Worm (Caenorhabditis elegans) whole organism, dauer: ENCODE results near the gene Y38H6C.20.
"Not testable (repeated sequence)": the region's sequence is repeated elsewhere in the genome, so short reads cannot be mapped to it uniquely, and the experiment has no call there.

Experiments used
- unc-62 ChIP-seq: sonication (generic microtip); optimal IDR thresholded peaks from 2 replicates; lab custom pipeline; 2017; ENCODE audit warnings: missing biosample characterization, missing genetic modification reagents, missing genetic modification characterization

The Y38H6C.20 gene

DNA sequence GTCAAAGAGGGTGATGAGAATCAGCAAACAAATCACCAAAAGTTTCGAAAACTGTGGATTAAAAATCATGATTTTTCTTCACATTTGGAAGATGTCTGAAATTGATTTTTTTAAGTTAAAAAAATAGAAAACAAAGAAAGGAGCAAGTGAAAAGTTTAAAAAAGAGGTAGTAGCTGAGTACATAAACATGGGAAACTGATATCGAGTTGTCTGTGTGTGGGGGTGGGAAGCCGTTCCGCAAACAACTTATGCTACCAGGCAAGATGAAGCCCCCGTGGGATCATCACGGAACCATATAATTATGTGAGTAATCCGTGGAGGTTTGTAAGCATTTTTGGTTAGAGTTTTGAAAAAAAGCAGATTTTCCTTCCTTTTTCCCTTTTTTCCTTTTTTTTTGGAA, at the start of gene Y38H6C.20:
Gene Y38H6C.20, minus strand, starts transcription at position 101 of the 400 bp plus-strand sequence.
- no peak for TF ChIP-seq unc-62 (GFP tag; lab: Kevin White, UChicago)

ce11 chrV:20600704-20601103, 49.7 kb upstream of the Y38H6C.20 start:
- no peak for TF ChIP-seq unc-62 (GFP tag; lab: Kevin White, UChicago)

DNA sequence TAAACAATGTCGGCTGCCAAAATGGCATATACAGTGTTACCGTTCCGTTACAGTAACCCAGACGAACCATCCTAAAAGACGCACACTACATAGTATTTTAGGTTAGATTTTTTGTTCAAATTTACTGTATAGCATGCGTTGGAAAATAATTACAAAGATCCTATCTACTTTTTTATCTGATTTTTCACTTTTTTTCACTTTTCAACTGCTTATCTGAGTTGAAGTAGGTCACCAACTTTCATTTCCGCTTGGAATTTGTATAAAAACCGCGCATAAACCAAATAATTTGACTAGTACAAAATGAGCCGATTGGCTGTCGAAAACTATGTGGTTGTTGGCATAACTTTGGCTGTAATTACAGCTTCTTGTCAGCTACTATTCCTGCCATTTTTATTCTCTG, 48.8 kb upstream of the Y38H6C.20 start, which contains the start of gene col-163:
Gene col-163, plus strand, starts transcription at position 301 of the 400 bp plus-strand sequence.
- no peak for TF ChIP-seq unc-62 (GFP tag; lab: Kevin White, UChicago)

DNA sequence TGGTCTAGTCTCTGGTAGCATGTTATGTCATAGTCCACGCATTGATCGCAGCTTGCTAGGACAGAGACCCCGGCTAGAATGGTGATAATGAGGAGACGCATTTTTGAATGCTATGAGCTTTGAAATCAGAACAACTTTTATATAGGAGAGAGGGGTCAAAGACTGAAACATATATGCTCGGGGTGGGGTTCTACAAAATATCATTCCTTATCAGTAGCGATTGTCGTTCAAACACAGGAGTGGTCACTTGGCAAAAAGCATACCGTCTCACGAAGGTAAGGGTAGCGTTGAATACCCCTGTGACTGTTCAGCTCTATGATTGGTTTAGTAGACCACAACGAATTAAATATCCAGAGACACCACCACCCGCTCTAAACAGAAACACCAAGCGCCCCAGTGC, 46.1 kb upstream of the Y38H6C.20 start, which contains the start of gene F46B3.1:
Gene F46B3.1, minus strand, starts transcription at position 101 of the 400 bp plus-strand sequence.
- TF ChIP-seq unc-62 (GFP tag; lab: Kevin White, UChicago) = no peak

- TF ChIP-seq unc-62 (GFP tag; lab: Kevin White, UChicago) = no peak
Measured at ce11 chrV:20595653-20596052, 44.7 kb upstream of the Y38H6C.20 start, which contains the start of gene F26F2.11. F26F2.11 (minus strand) TSS chrV:20595753.

ce11 chrV:20594746-20595145, 43.8 kb upstream of the Y38H6C.20 start, which contains the start of gene F26F2.10:
F26F2.10 (minus strand) TSS chrV:20594846.
- TF ChIP-seq unc-62 (GFP tag; lab: Kevin White, UChicago) = no peak

ce11 chrV:20580511-20581040, 29.6 kb upstream of the Y38H6C.20 start, which contains the start of gene F26F2.7:
F26F2.7 (plus strand) TSS chrV:20580990.
- TF ChIP-seq unc-62 (GFP tag; lab: Kevin White, UChicago) = no peak

DNA sequence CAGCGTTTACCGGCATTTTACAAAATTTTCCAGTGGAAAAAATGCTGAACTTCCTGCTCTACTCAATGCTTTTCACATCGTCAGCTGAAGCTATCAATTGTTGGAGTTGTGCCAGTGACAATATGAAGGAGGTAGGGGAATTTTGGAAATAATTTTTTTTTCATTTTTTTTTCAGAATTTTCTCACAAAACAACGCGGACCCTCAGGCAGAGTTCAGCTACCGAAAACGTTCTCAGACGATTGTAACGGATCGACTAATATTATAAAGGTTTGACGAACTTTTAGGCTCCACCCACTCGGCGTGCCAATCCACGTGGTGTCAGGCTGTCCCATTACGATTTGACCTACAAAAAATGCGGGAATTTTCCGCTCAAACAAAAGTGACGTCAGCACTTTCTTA, 28.5 kb upstream of the Y38H6C.20 start, which contains the start of gene F26F2.8:
Gene F26F2.8, plus strand, starts transcription at position 13 of the 400 bp plus-strand sequence.
- TF ChIP-seq unc-62 (GFP tag; lab: Kevin White, UChicago) = no peak

DNA sequence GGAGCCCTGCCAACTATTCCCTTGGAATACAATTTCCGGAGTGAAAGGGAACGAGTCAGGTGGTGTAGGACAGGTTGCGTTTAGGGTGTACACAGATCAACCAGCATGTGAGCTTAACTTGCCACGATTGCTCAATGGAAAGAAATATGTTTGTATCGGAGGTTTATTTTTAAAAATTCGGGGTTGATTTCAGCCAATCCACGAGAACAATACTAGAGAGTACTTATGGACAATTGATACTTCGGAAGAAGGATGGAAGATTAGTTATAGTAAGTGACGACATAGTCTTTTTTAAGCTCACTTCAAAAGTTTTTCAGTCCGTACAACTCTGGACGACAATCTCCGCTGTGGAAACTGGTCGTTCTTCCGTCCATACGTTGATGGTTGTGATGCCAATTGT, 23.9 kb upstream of the Y38H6C.20 start:
- no peak for TF ChIP-seq unc-62 (GFP tag; lab: Kevin White, UChicago)

- TF ChIP-seq unc-62 (GFP tag; lab: Kevin White, UChicago) = no peak
Measured at ce11 chrV:20574314-20574713, 23.3 kb upstream of the Y38H6C.20 start, which contains the start of gene clec-263. clec-263 (plus strand) TSS chrV:20574614.

DNA sequence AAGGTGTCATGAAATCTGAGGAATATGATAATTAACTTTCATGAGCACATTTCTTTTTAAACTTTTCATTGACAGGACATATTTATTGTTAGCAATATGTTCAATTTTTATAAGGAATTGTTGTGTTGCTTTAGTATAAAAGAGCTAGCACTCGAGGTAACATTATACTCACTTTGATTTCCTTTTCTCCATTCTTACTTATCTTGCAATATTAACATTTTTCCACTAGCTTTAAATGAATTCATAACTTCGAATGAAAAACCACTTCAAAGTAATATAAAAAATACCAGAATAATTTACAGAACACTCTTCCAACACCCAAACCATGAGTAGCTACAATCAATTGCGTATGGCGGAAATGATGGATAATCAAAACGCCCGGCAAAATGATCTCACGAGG, 22.4 kb upstream of the Y38H6C.20 start, which contains the start of gene F26F2.5:
Gene F26F2.5, plus strand, starts transcription at position 301 of the 400 bp plus-strand sequence.
- TF ChIP-seq unc-62 (GFP tag; lab: Kevin White, UChicago) = no peak

- TF ChIP-seq unc-62 (GFP tag; lab: Kevin White, UChicago) = not testable (repeated sequence)
Measured at ce11 chrV:20568995-20569394, 18.0 kb upstream of the Y38H6C.20 start, which contains the start of gene F26F2.4. F26F2.4 (plus strand) TSS chrV:20569295.

- TF ChIP-seq unc-62 (GFP tag; lab: Kevin White, UChicago) = no peak
Measured at ce11 chrV:20566454-20566853, 15.5 kb upstream of the Y38H6C.20 start, which contains the start of gene F26F2.3. F26F2.3 (minus strand) TSS chrV:20566554.

- TF ChIP-seq unc-62 (GFP tag; lab: Kevin White, UChicago) = not testable (repeated sequence)
Measured at ce11 chrV:20564054-20564453, 13.1 kb upstream of the Y38H6C.20 start, which contains the start of gene F26F2.13. F26F2.13 (plus strand) TSS chrV:20564354.

ce11 chrV:20561795-20562194, 10.8 kb upstream of the Y38H6C.20 start, which contains the start of gene F26F2.1:
F26F2.1 (minus strand) TSS chrV:20561895.
- no peak for TF ChIP-seq unc-62 (GFP tag; lab: Kevin White, UChicago)

ce11 chrV:20558270-20558669, 7.3 kb upstream of the Y38H6C.20 start, which contains the start of gene abf-4:
abf-4 (minus strand) TSS chrV:20558370.
- no peak for TF ChIP-seq unc-62 (GFP tag; lab: Kevin White, UChicago)
